Worm (Caenorhabditis elegans) whole organism, dauer: ENCODE measurements around the gene F01D4.8.

Experiments
- unc-62 ChIP-seq: sonication (generic microtip); optimal IDR thresholded peaks from 2 replicates; lab custom pipeline; 2017; ENCODE audit warnings: missing biosample characterization, missing genetic modification reagents, missing genetic modification characterization

F01D4.8 gene

ce11 chrIV:10463987-10464638 lies 11.2 kb upstream of the F01D4.8 start, which contains the start of gene ugt-43:
TSS of gene ugt-43 (plus strand) at chrIV:10464588.
- no peak for TF ChIP-seq unc-62 (GFP tag; lab: Kevin White, UChicago)

DNA sequence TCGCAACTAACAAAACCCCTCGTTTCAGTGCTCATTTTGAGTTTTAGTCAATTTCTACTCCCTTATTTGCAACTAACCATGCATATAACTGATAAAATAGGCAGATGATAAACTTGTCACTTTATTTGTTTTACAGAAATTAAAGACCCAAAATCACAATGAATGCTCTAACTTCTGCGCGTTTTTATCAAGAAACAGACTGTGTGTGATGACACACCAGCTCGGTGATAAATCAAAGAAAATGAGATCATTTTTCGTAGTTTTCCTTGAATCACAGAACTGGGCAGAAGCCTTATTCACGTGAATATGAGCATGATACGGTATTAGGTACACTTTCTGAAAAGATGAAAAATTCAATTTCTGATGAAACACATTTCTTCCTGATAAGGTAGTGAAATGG lies 10.2 kb upstream of the F01D4.8 start:
- TF ChIP-seq unc-62 (GFP tag; lab: Kevin White, UChicago): no peak

DNA sequence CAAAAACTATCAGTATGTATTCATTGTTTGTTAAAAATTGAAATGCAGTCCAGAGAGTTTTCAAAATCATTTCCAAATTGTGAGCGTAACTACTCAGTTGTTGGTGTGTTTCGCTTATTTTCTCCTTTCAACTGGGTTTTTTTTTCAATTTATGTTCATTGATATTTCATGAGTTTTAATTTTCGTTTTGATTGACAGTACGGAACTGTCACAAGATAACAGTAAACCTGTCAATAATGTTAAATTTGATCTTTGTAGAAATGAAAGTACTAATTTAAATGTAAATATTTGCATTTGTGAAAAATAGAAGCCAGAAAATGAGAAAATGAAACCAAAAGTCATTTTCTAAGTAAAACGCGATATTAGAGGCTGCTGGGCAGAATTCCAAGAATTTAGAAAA lies 9.7 kb upstream of the F01D4.8 start:
- no peak for TF ChIP-seq unc-62 (GFP tag; lab: Kevin White, UChicago)

DNA sequence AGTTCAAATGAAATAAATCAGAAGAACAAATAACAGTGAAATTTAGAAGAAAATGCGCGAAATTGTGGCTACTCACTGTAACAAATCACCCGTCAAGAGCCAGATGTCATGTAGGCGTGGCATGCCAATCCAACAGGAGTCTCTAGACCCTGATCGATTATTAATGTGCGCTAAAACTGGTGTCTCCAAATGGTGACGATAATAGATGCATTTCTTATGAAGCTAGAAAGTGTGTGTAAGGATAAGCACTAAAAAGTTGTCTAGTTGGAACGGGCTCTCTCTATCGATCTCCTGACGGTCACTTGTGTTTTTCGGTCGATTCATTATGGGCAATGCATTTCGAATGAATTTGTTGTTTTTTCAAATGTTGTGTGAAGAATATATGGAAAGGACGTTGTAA lies 8.9 kb upstream of the F01D4.8 start, which contains the start of gene mec-3:
Gene mec-3 (minus strand): TSS at position 101 of the 400 bp plus-strand sequence.
- TF ChIP-seq unc-62 (GFP tag; lab: Kevin White, UChicago): no peak

DNA sequence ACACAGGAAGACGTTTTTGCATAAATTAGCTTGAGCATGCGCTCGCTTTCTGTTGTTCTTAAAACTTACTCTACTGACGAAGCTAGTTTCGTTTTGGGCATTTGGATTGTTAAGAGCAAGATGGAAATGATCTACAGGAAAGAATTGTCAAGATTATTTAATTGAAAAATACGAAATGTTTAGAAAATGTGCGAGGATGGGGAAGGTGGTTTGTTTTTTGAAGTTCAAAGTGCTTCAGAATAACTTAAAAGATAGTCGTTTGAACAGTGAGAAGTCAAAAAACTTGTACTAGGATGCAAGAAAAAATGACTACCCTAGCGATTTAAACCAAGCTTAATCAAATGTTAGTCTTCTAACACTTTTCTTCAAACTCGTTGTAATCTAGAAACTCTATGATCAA lies 4.2 kb upstream of the F01D4.8 start, which contains the start of gene srb-17:
Gene srb-17 (minus strand): TSS at position 101 of the 400 bp plus-strand sequence.
- no peak for TF ChIP-seq unc-62 (GFP tag; lab: Kevin White, UChicago)

DNA sequence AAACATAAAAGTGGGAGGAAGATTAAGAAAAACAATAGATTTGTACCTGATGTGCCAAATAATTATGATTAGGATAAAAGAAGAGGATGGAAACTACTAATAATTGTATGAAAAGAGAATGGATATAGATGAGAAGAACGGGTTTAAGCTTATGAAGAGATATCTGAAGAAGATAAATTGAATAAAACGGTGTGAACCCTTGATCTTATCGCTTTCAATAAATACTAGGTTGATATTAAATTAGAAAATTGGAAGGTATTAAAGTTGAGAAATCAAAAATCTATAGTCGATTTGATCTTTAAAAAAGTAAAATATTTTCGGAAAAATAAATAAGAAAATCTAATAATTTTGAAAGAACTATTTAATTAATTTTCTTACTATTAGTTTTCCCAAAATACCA lies 3.1 kb downstream of the F01D4.8 start, which contains the start of gene F13B12.4:
Gene F13B12.4 (minus strand): TSS at position 101 of the 400 bp plus-strand sequence.
- TF ChIP-seq unc-62 (GFP tag; lab: Kevin White, UChicago): no peak

ce11 chrIV:10443510-10443909 lies 9.4 kb downstream of the F01D4.8 start, which contains the start of gene F13B12.7:
TSS of gene F13B12.7 (plus strand) at chrIV:10443810.
- TF ChIP-seq unc-62 (GFP tag; lab: Kevin White, UChicago): no peak

ce11 chrIV:10442904-10443303 lies 10.0 kb downstream of the F01D4.8 start:
- no peak for TF ChIP-seq unc-62 (GFP tag; lab: Kevin White, UChicago)

DNA sequence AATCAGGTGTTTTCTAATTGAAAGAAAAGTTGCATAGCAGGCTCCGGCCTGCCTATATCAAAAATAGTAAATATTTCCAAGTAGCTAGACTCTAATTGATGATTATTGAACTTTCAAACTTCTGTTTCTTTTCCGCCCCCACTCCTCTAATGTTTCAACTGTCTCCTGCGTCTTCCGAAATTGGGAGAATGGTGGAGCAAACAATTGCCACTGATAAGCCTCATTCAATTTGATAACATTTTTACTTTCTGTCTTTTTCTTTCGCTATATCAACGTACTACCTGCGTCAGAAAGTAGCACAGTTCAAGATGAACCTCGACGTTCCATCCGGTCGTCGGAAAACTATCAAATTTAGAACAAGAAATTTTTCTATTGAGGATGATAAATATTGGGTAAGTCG lies 14.0 kb downstream of the F01D4.8 start, which contains the start of gene F13B12.3:
Gene F13B12.3 (plus strand): TSS at position 223 of the 400 bp plus-strand sequence.
- TF ChIP-seq unc-62 (GFP tag; lab: Kevin White, UChicago): no peak

- TF ChIP-seq unc-62 (GFP tag; lab: Kevin White, UChicago): no peak
Measured at ce11 chrIV:10437114-10437513, 15.8 kb downstream of the F01D4.8 start.

DNA sequence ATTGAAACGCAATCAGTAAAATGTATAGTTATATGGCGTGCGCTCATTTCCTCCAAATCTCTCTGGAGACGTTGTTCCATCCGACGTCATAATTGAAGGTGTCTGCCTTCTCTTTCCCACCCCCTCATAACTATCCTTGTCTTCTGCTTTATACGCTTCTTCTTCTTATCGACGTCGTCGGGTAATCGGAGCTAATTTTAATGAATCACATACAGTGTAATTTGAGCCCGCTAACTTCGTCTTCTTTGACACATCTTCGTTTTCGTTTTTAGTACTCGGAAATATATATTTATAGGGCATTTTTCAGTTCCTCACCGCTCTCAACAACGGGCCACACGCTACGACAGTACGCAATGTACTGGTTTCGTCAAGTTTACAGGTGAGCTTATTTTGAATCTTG lies 16.5 kb downstream of the F01D4.8 start, which contains the start of gene ins-1:
Gene ins-1 (plus strand): TSS at position 301 of the 400 bp plus-strand sequence.
- TF ChIP-seq unc-62 (GFP tag; lab: Kevin White, UChicago): no peak

- no peak for TF ChIP-seq unc-62 (GFP tag; lab: Kevin White, UChicago)
Measured at ce11 chrIV:10430507-10430906, 22.4 kb downstream of the F01D4.8 start.

- no peak for TF ChIP-seq unc-62 (GFP tag; lab: Kevin White, UChicago)
Measured at ce11 chrIV:10429129-10429528, 23.8 kb downstream of the F01D4.8 start, which contains the start of gene F13B12.2. TSS of gene F13B12.2 (minus strand) at chrIV:10429130.

DNA sequence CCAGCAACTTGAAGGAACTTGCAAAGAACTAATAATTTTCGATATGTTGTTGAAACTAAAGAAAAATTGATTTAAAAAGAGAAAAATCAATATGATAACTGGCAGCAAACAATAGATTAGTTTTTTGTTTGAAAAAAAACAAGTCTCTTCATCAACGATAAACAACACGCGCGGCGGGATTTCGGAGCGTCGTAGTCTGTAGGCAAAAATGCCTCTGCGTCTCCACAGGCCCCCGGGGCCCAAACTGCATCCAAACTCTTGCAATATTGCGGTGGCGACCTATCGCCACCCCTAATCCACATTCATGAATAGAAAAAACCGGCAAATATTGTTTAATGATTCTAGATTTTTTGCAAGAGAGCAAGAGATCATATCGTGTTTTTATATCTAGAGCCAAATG lies 27.8 kb downstream of the F01D4.8 start:
- no peak for TF ChIP-seq unc-62 (GFP tag; lab: Kevin White, UChicago)

DNA sequence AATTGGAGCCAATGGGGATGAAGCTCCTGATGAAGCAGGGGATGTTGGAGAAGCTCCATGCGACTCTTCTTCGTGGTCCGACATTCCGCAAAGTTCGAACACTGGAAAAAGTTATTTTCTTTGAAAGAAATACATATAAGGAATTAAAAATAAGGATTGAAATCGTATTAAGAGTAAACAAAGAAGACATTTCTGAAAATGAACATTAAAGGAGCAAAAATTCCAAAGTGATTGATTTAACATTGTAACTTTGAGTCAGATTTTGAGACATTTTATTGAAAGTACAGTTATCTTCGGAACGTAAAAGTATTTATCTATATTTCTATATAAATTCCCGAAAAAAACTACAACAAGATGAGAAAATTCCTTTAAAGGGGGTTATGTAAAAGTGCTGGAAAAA lies 28.4 kb downstream of the F01D4.8 start, which contains the start of gene F13B12.1:
Gene F13B12.1 (minus strand): TSS at position 101 of the 400 bp plus-strand sequence.
- no peak for TF ChIP-seq unc-62 (GFP tag; lab: Kevin White, UChicago)

- no peak for TF ChIP-seq unc-62 (GFP tag; lab: Kevin White, UChicago)
Measured at ce11 chrIV:10422230-10422629, 30.7 kb downstream of the F01D4.8 start.

- TF ChIP-seq unc-62 (GFP tag; lab: Kevin White, UChicago): no peak
Measured at ce11 chrIV:10421256-10421655, 31.6 kb downstream of the F01D4.8 start.
